Fruit fly (Drosophila melanogaster) whole organism, prepupa: ENCODE results near the gene SIDL.

Experiments used
- Blimp-1 ChIP-seq: fragments of 200-800 bp; sonication (Bioruptor generic); optimal IDR thresholded peaks from 3 replicates; lab custom pipeline; 2017; ENCODE audit warnings: missing biosample characterization, missing genetic modification characterization, mild to moderate bottlenecking, moderate library complexity, missing genetic modification reagents
- CG10631 ChIP-seq: fragments of 200-800 bp; sonication (Bioruptor generic); optimal IDR thresholded peaks from 2 replicates; lab custom pipeline; 2016; ENCODE audit warnings: missing biosample characterization, missing genetic modification characterization
- CG11902 ChIP-seq: fragments of 200-800 bp; sonication (Bioruptor generic); optimal IDR thresholded peaks from 3 replicates; lab custom pipeline; 2016; ENCODE audit warnings: missing biosample characterization, missing genetic modification characterization
- CG15336 ChIP-seq: fragments of 200-800 bp; sonication (Bioruptor generic); IDR thresholded peaks from 2 replicates; pipeline ENCODE4 v1.3.6; 2022; ENCODE audit warnings: missing biosample characterization, missing genetic modification characterization
- CG3032 ChIP-seq: fragments of 200-800 bp; optimal IDR thresholded peaks from 2 replicates; lab custom pipeline; 2019; ENCODE audit warnings: missing biosample characterization, mild to moderate bottlenecking, missing genetic modification characterization, moderate library complexity
- CG4318 ChIP-seq: fragments of 200-800 bp; sonication (Bioruptor generic); optimal IDR thresholded peaks from 3 replicates; lab custom pipeline; 2017; ENCODE audit warnings: missing biosample characterization, mild to moderate bottlenecking, missing genetic modification characterization
- Ets21C ChIP-seq: fragments of 200-800 bp; sonication (Bioruptor generic); optimal IDR thresholded peaks from 3 replicates; lab custom pipeline; 2016; ENCODE audit warnings: missing biosample characterization, missing genetic modification characterization
- Hr38 ChIP-seq: sonication (Bioruptor generic); optimal IDR thresholded peaks from 2 replicates; lab custom pipeline; 2016; ENCODE audit warnings: missing biosample characterization, missing genetic modification characterization
- Hr39 ChIP-seq: fragments of 200-800 bp; sonication (Bioruptor generic); optimal IDR thresholded peaks from 2 replicates; lab custom pipeline; 2016; ENCODE audit warnings: missing biosample characterization, missing genetic modification characterization
- cyc ChIP-seq: fragments of 200-800 bp; sonication (Bioruptor generic); optimal IDR thresholded peaks from 3 replicates; lab custom pipeline; 2016; ENCODE audit warnings: missing biosample characterization, missing genetic modification characterization
- eg ChIP-seq: fragments of 200-800 bp; sonication (Bioruptor generic); IDR thresholded peaks from 3 replicates; pipeline ENCODE4 v1.3.6; 2022; ENCODE audit warnings: missing biosample characterization, missing genetic modification characterization
- fd85E ChIP-seq: fragments of 200-800 bp; sonication (Bioruptor generic); optimal IDR thresholded peaks from 3 replicates; lab custom pipeline; 2016; ENCODE audit warnings: missing biosample characterization, missing genetic modification characterization
- pdm3 ChIP-seq: fragments of 200-800 bp; sonication (Bioruptor generic); optimal IDR thresholded peaks from 3 replicates; lab custom pipeline; 2016; ENCODE audit warnings: missing biosample characterization, missing genetic modification characterization

dm6 chr3R:15230285-15230684, 11.6 kb upstream of the SIDL start, which contains the start of gene CG34316:
- no peak for TF ChIP-seq CG11902
- TF ChIP-seq Blimp-1 (GFP tag; lab: Kevin White, UChicago) = no peak
- no peak for TF ChIP-seq pdm3
- no peak for TF ChIP-seq CG4318 (GFP tag; lab: Kevin White, UChicago)
- no peak for TF ChIP-seq fd85E
- TF ChIP-seq CG15336 (GFP tag; lab: Robert Waterston, UW) = no peak
- no peak for TF ChIP-seq CG10631 (GFP tag; lab: Kevin White, UChicago)
- TF ChIP-seq Ets21C (GFP tag; lab: Kevin White, UChicago) = no peak
- TF ChIP-seq Hr38 (GFP tag; lab: Kevin White, UChicago) = no peak
- TF ChIP-seq Hr39 (GFP tag; lab: Kevin White, UChicago) = no peak
- no peak for TF ChIP-seq cyc (GFP tag; lab: Kevin White, UChicago)
- TF ChIP-seq eg (GFP tag; lab: Robert Waterston, UW) = no peak
- no peak for TF ChIP-seq CG3032
